Fruit fly (Drosophila melanogaster) Kc167 (cell line): ENCODE results near the gene CG11349.

ENCODE experiments used
- Myc ChIP-seq: fragments of >200 bp; optimal IDR thresholded peaks from 2 replicates; lab custom pipeline; 2017; ENCODE audit warnings: missing external identifiers
- Sin3A ChIP-seq: fragments of >200 bp; optimal IDR thresholded peaks from 2 replicates; lab custom pipeline; 2018; ENCODE audit warnings: missing external identifiers
- h ChIP-seq: fragments of >200 bp; optimal IDR thresholded peaks from 3 replicates; lab custom pipeline; 2018; ENCODE audit warnings: missing external identifiers
- insv ChIP-seq: fragments of >200 bp; optimal IDR thresholded peaks from 3 replicates; lab custom pipeline; 2018; ENCODE audit warnings: missing external identifiers
- psq ChIP-seq: fragments of >200 bp; optimal IDR thresholded peaks from 2 replicates; lab custom pipeline; 2017; ENCODE audit warnings: missing external identifiers
- ttk ChIP-seq: sonication (Bioruptor generic); optimal IDR thresholded peaks from 2 replicates; lab custom pipeline; 2017; ENCODE audit warnings: missing external identifiers

Gene CG11349

dm6 chr3L:4508926-4509457, 36.1 kb downstream of the CG11349 start:
- no peak for TF ChIP-seq psq (lab: Kevin White, UChicago)
- TF ChIP-seq Sin3A = no peak
- TF ChIP-seq ttk (lab: Kevin White, UChicago) = no peak
- TF ChIP-seq h = no peak
- no peak for TF ChIP-seq Myc (lab: Kevin White, UChicago)
- no peak for TF ChIP-seq insv (lab: Kevin White, UChicago)

- no peak for TF ChIP-seq h
These were observed 37.4 kb downstream of the CG11349 start for dm6 chr3L:4510317-4510716.

dm6 chr3L:4516378-4516777, 43.5 kb downstream of the CG11349 start:
- TF ChIP-seq psq (lab: Kevin White, UChicago) (no peak), Sin3A (no peak), Myc (lab: Kevin White, UChicago) (no peak), ttk (lab: Kevin White, UChicago) (no peak), h (no peak), insv (lab: Kevin White, UChicago) (no peak)

DNA sequence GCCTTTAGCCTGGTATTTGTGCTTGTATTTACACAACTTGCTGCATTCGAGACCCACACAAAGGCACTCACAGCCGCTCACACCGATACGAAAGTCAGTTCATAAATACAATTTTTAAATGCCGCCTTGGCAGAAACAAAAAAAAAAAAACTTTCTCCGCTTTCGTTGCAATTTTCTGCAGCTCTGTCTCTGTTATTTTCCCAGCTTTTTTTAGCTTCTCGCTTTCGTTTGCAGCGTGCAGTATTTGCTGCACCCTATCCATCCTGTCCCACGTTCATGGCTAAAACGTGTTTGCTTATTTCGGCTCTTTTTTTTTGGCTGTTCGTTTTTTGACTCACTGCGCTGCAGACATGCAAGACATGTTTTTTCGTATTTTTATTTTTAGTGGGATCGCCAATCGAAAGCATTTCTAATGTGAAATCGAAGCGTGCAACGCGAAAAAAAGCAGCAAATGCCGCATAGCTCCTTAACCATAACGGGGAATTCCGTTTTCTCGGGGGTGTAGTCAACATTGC, 46.6 kb downstream of the CG11349 start:
- TF ChIP-seq Myc (lab: Kevin White, UChicago) (no peak), h (no peak), Sin3A (no peak), ttk (lab: Kevin White, UChicago) (no peak), psq (lab: Kevin White, UChicago) (no peak), insv (lab: Kevin White, UChicago) (no peak)

DNA sequence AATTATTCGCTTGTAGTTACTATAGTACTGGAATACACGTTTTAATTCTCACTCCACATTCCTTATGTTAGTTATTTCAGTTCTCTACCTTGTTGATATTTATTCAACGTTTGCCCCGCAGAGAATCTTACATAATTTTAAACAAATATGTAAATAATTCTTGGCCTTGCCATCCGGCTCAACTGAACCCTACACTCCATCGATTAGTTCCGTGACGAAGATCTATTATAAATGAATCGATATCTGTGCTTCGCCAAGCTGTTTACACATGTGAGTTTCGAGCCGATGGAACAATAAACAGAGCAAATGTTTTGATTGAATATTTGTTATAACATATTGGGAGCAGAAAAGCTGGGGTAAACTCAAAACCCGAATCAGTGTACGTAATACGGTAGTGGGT, 48.9 kb downstream of the CG11349 start:
- no peak for TF ChIP-seq psq (lab: Kevin White, UChicago)
- TF ChIP-seq Myc (lab: Kevin White, UChicago) = no peak
- no peak for TF ChIP-seq insv (lab: Kevin White, UChicago)
- TF ChIP-seq h = no peak
- TF ChIP-seq ttk (lab: Kevin White, UChicago) = no peak
- TF ChIP-seq Sin3A = no peak
